Worm (Caenorhabditis elegans) whole organism, early embryonic: Measurements from ENCODE around the gene C38C10.3.
A peak's percentile ranks its signal among the peaks of the same experiment; 100 is the strongest.
"Not testable (repeated sequence)": the region's sequence is repeated elsewhere in the genome, so short reads cannot be mapped to it uniquely, and the experiment has no call there.

Experiments
- B0310.2 ChIP-seq: sonication (generic microtip); optimal IDR thresholded peaks from 2 replicates; lab custom pipeline; 2016; ENCODE audit warnings: mild to moderate bottlenecking, missing genetic modification characterization, missing compliant biosample characterization
- F13C5.2 ChIP-seq: sonication (generic microtip); optimal IDR thresholded peaks from 2 replicates; lab custom pipeline; 2017; ENCODE audit warnings: mild to moderate bottlenecking, missing genetic modification characterization, inconsistent platforms, missing compliant biosample characterization
- aly-1 ChIP-seq: sonication (generic microtip); optimal IDR thresholded peaks from 2 replicates; lab custom pipeline; 2016; ENCODE audit warnings: missing genetic modification characterization, missing compliant biosample characterization
- ama-1 ChIP-seq: fragments of 150-350 bp; optimal IDR thresholded peaks from 2 replicates; lab custom pipeline; 2014
- ceh-13 ChIP-seq: fragments of 200-800 bp; sonication (Bioruptor generic); optimal IDR thresholded peaks from 2 replicates; lab custom pipeline; 2018; ENCODE audit warnings: mild to moderate bottlenecking, missing genetic modification characterization, missing compliant biosample characterization
- ceh-36 ChIP-seq: sonication (generic microtip); optimal IDR thresholded peaks from 2 replicates; lab custom pipeline; 2016; ENCODE audit warnings: missing genetic modification characterization, inconsistent platforms, missing compliant biosample characterization
- ets-7 ChIP-seq: sonication (generic microtip); optimal IDR thresholded peaks from 2 replicates; lab custom pipeline; 2016; ENCODE audit warnings: missing genotype, missing genetic modification characterization, missing compliant biosample characterization
- flt-1 ChIP-seq: fragments of 200-800 bp; sonication (Bioruptor generic); IDR thresholded peaks from 2 replicates; pipeline ENCODE4 v1.3.6; 2022; ENCODE audit warnings: missing genetic modification characterization, missing compliant biosample characterization
- hmbx-1 ChIP-seq: sonication (generic microtip); optimal IDR thresholded peaks from 2 replicates; lab custom pipeline; 2016; ENCODE audit warnings: mild to moderate bottlenecking, missing genetic modification characterization, missing compliant biosample characterization
- hmg-4 ChIP-seq: fragments of 200-800 bp; sonication (Bioruptor generic); optimal IDR thresholded peaks from 2 replicates; lab custom pipeline; 2018; ENCODE audit warnings: mild to moderate bottlenecking, missing genetic modification characterization, missing compliant biosample characterization
- hnd-1 ChIP-seq: sonication (generic microtip); optimal IDR thresholded peaks from 2 replicates; lab custom pipeline; 2016; ENCODE audit warnings: missing genetic modification characterization, missing compliant biosample characterization
- pes-1 ChIP-seq: fragments of 200-800 bp; sonication (Bioruptor generic); IDR thresholded peaks from 2 replicates; pipeline ENCODE4 v1.3.6; 2022; ENCODE audit warnings: missing genetic modification reagents, missing genetic modification characterization, missing compliant biosample characterization
- scrt-1 ChIP-seq: fragments of 200-800 bp; sonication (Bioruptor generic); IDR thresholded peaks from 2 replicates; pipeline ENCODE4 v1.3.6; 2022; ENCODE audit warnings: missing genetic modification characterization, missing compliant biosample characterization
- sea-1 ChIP-seq: fragments of 200-800 bp; sonication (Bioruptor generic); conservative IDR thresholded peaks from 2 replicates; pipeline ENCODE4 v1.3.6; 2022; ENCODE audit warnings: missing genetic modification characterization, missing compliant biosample characterization
- tbx-11 ChIP-seq: fragments of 200-800 bp; sonication (Bioruptor generic); IDR thresholded peaks from 2 replicates; pipeline ENCODE4 v1.3.6; 2022; ENCODE audit warnings: missing genetic modification characterization, missing compliant biosample characterization
- tbx-37 ChIP-seq: fragments of 200-800 bp; sonication (Bioruptor generic); conservative IDR thresholded peaks from 2 replicates; pipeline ENCODE4 v1.3.6; 2022; ENCODE audit warnings: missing genetic modification reagents, missing genetic modification characterization, missing compliant biosample characterization
- tra-4 ChIP-seq: sonication (generic microtip); optimal IDR thresholded peaks from 2 replicates; lab custom pipeline; 2017; ENCODE audit warnings: missing genetic modification characterization, missing compliant biosample characterization

C38C10.3 gene

DNA sequence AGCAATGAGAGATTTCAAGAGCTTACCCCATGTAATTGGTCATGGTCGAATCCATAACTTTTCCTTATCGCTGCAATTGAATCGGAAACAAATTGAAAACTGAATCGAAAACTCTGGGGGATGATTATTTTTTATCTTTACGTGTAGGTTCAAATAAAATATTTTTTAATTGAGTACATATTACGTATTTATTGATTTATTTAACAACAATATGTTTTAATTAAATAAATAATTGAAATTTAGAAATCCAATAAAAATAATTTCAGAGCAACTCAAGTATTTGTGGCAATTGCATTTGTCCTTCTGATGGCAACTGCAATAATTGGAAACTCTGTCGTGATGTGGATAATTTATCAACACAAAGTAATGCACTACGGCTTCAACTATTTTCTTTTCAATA lies at the start of gene C38C10.3:
Gene C38C10.3, minus strand, starts transcription at position 101 of the 400 bp plus-strand sequence.
- TF ChIP-seq ets-7 (no peak), sea-1 (no peak), tbx-37 (GFP tag; lab: Robert Waterston, UW) (no peak), hmbx-1 (tag; lab: Kevin White, UChicago) (no peak), pes-1 (no peak), flt-1 (no peak), B0310.2 (no peak), F13C5.2 (tag; lab: Kevin White, UChicago) (no peak), hnd-1 (tag; lab: Kevin White, UChicago) (no peak), ceh-13 (GFP tag; lab: Kevin White, UChicago) (no peak), hmg-4 (GFP tag; lab: Kevin White, UChicago) (no peak), aly-1 (tag; lab: Kevin White, UChicago) (no peak), tbx-11 (GFP tag; lab: Robert Waterston, UW) (no peak), tra-4 (tag; lab: Kevin White, UChicago) (no peak), ama-1 (lab: Kevin White, UChicago) (no peak), scrt-1 (GFP tag; lab: Robert Waterston, UW) (no peak), ceh-36 (tag; lab: Kevin White, UChicago) (no peak)

DNA sequence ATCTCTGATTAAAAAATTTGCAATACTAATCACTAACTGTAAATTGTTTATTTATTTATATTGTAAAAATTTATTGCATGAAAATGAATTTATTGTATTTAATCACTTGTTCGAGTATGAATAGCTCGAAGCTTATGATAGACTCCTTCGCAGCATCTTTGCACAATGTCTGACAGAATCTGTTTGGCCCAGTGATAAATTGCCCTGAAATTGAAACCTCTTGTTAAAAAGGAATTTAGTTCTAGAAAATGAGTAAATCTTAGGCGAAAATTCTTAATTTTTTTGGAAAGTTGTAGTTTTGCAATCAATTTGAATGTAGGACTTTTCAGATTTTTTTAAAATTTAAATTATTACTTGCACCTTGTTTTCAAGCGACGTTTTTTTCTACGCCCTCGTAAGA lies 49.6 kb upstream of the C38C10.3 start:
- no peak for TF ChIP-seq pes-1
- no peak for TF ChIP-seq flt-1
- no peak for TF ChIP-seq aly-1 (tag; lab: Kevin White, UChicago)
- no peak for TF ChIP-seq scrt-1 (GFP tag; lab: Robert Waterston, UW)
- no peak for TF ChIP-seq hmbx-1 (tag; lab: Kevin White, UChicago)
- TF ChIP-seq hmg-4 (GFP tag; lab: Kevin White, UChicago), result no peak
- no peak for TF ChIP-seq hnd-1 (tag; lab: Kevin White, UChicago)
- no peak for TF ChIP-seq ama-1 (lab: Kevin White, UChicago)
- no peak for TF ChIP-seq ceh-36 (tag; lab: Kevin White, UChicago)
- TF ChIP-seq tbx-11 (GFP tag; lab: Robert Waterston, UW), result no peak
- TF ChIP-seq ets-7, result no peak
- TF ChIP-seq tbx-37 (GFP tag; lab: Robert Waterston, UW), result no peak
- TF ChIP-seq tra-4 (tag; lab: Kevin White, UChicago), result no peak

ce11 chrIII:9433576-9434107 lies 48.2 kb upstream of the C38C10.3 start, which contains the start of gene cpar-1:
cpar-1 (plus strand) TSS chrIII:9434057.
- TF ChIP-seq scrt-1 (GFP tag; lab: Robert Waterston, UW), result no peak
- TF ChIP-seq flt-1, result no peak
- TF ChIP-seq pes-1, result no peak
- no peak for TF ChIP-seq aly-1 (tag; lab: Kevin White, UChicago)
- TF ChIP-seq ceh-36 (tag; lab: Kevin White, UChicago), result no peak
- TF ChIP-seq tra-4 (tag; lab: Kevin White, UChicago), result no peak
- TF ChIP-seq ets-7, result no peak
- no peak for TF ChIP-seq B0310.2
- TF ChIP-seq tbx-11 (GFP tag; lab: Robert Waterston, UW), result no peak
- no peak for TF ChIP-seq tbx-37 (GFP tag; lab: Robert Waterston, UW)

- no peak for TF ChIP-seq ceh-13 (GFP tag; lab: Kevin White, UChicago)
Measured at ce11 chrIII:9426301-9426700, 40.9 kb upstream of the C38C10.3 start, which contains the start of gene T26G10.5. T26G10.5 (minus strand) TSS chrIII:9426401.

ce11 chrIII:9420231-9420630 lies 34.8 kb upstream of the C38C10.3 start, which contains the start of gene T26G10.4:
T26G10.4 (plus strand) TSS chrIII:9420531.
- not testable (repeated sequence) for TF ChIP-seq hmg-4 (GFP tag; lab: Kevin White, UChicago); tra-4 (tag; lab: Kevin White, UChicago); ets-7

- TF ChIP-seq ceh-36 (tag; lab: Kevin White, UChicago) (no peak), hnd-1 (tag; lab: Kevin White, UChicago) (no peak), ets-7 (no peak), sea-1 (no peak), F13C5.2 (tag; lab: Kevin White, UChicago) (no peak), pes-1 (no peak), hmg-4 (GFP tag; lab: Kevin White, UChicago) (no peak), ama-1 (lab: Kevin White, UChicago) (no peak), tbx-11 (GFP tag; lab: Robert Waterston, UW) (no peak), scrt-1 (GFP tag; lab: Robert Waterston, UW) (no peak), aly-1 (tag; lab: Kevin White, UChicago) (no peak), tra-4 (tag; lab: Kevin White, UChicago) (no peak), ceh-13 (GFP tag; lab: Kevin White, UChicago) (no peak), flt-1 (no peak), B0310.2 (no peak), tbx-37 (GFP tag; lab: Robert Waterston, UW) (no peak), hmbx-1 (tag; lab: Kevin White, UChicago) (no peak)
Measured at ce11 chrIII:9413340-9413739, 27.9 kb upstream of the C38C10.3 start, which contains the start of gene T26G10.3. T26G10.3 (minus strand) TSS chrIII:9413440.

DNA sequence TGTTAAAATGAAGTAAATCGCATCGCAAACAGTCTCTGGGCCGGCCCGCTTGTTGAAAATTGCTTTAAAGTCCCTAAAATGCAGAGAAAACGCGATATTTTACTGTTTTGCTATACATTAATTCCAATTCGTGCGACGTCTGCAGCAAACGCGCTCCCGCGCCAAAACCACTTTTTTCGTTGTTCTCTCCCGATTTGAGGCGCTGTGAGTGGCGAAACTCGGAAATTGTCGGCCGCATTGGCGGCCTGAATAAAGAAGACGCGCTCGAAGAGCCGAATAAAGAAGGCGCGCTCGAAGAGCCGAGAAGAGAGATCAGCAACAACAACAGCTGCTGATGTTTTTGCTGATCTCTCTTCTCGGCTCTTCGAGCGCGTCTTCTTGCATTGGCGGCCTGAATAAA lies 22.9 kb upstream of the C38C10.3 start:
- TF ChIP-seq tbx-11 (GFP tag; lab: Robert Waterston, UW) (0 out of 2 replicates have a peak, but pooled peaks have one; percentile 7), sea-1 (0 out of 2 replicates have a peak, but pooled peaks have one; percentile 51), scrt-1 (GFP tag; lab: Robert Waterston, UW) (peak; percentile 65), pes-1 (peak; percentile 51)

DNA sequence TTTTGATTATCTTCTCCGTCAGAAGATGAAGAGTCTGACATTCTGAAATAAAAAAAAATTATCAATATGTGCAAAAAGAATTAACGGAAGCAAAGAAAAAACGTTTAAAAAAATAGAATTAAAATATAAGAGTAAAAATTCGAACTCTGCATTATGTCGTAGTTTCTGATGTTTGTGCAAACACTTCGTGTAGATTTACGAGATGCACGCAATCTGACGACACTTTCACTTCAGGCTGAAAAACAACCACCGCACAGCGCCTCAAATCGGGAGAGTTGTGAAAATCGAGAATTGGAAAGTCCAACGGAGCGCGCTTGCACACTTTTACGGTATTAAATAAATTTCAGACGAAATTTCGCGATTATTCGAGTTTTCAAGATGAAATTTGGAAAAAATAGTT lies 21.2 kb upstream of the C38C10.3 start, which contains the start of gene T26G10.1:
Gene T26G10.1, minus strand, starts transcription at position 42 of the 400 bp plus-strand sequence.
- TF ChIP-seq F13C5.2 (tag; lab: Kevin White, UChicago) (no peak), scrt-1 (GFP tag; lab: Robert Waterston, UW) (no peak), B0310.2 (no peak), ets-7 (no peak), flt-1 (no peak), aly-1 (tag; lab: Kevin White, UChicago) (no peak), hmbx-1 (tag; lab: Kevin White, UChicago) (no peak), tbx-37 (GFP tag; lab: Robert Waterston, UW) (no peak), tbx-11 (GFP tag; lab: Robert Waterston, UW) (no peak), hnd-1 (tag; lab: Kevin White, UChicago) (no peak), ceh-36 (tag; lab: Kevin White, UChicago) (no peak), pes-1 (no peak), ama-1 (lab: Kevin White, UChicago) (no peak), sea-1 (no peak), hmg-4 (GFP tag; lab: Kevin White, UChicago) (no peak), ceh-13 (GFP tag; lab: Kevin White, UChicago) (no peak), tra-4 (tag; lab: Kevin White, UChicago) (no peak)
